Worm (Caenorhabditis elegans) whole organism, L2 larva: ENCODE data around the gene evl-20.

ENCODE experiments used
- alr-1 ChIP-seq: fragments of 150-350 bp; optimal IDR thresholded peaks from 2 replicates; lab custom pipeline; 2014; ENCODE audit warnings: missing biosample characterization, missing genetic modification characterization
- blmp-1 ChIP-seq: sonication (generic microtip); optimal IDR thresholded peaks from 2 replicates; lab custom pipeline; 2017; ENCODE audit warnings: missing genetic modification characterization, mild to moderate bottlenecking, missing compliant biosample characterization, antibody characterized with exemption, moderate library complexity; ENCODE audit not compliant: insufficient read depth
- ceh-82 ChIP-seq: fragments of 150-350 bp; optimal IDR thresholded peaks from 2 replicates; lab custom pipeline; 2014; ENCODE audit warnings: missing biosample characterization, missing genetic modification characterization
- lin-13 ChIP-seq: fragments of 150-350 bp; optimal IDR thresholded peaks from 2 replicates; lab custom pipeline; 2014; ENCODE audit warnings: missing biosample characterization, missing genetic modification reagents, missing genetic modification characterization
- nhr-25 ChIP-seq: fragments of 150-350 bp; sonication (generic microtip); optimal IDR thresholded peaks from 3 replicates; lab custom pipeline; 2014; ENCODE audit warnings: missing biosample characterization, missing genetic modification characterization
- peb-1 ChIP-seq: fragments of 150-350 bp; optimal IDR thresholded peaks from 2 replicates; lab custom pipeline; 2014; ENCODE audit warnings: missing biosample characterization, missing genetic modification characterization
- snpc-4 ChIP-seq: fragments of 150-350 bp; optimal IDR thresholded peaks from 2 replicates; lab custom pipeline; 2014; ENCODE audit warnings: missing biosample characterization, missing genetic modification characterization
- unc-62 ChIP-seq: fragments of 150-350 bp; optimal IDR thresholded peaks from 2 replicates; lab custom pipeline; 2014; ENCODE audit warnings: missing biosample characterization, missing genetic modification reagents, missing genetic modification characterization

ce11 chrII:8440792-8441191 lies 3.3 kb upstream of the evl-20 start:
- no peak for TF ChIP-seq lin-13 (GFP tag; lab: Kevin White, UChicago)
- TF ChIP-seq snpc-4 (tag; lab: Kevin White, UChicago) = no peak
- TF ChIP-seq ceh-82 = no peak
- no peak for TF ChIP-seq unc-62
- TF ChIP-seq alr-1 (tag; lab: Kevin White, UChicago) = no peak
- TF ChIP-seq peb-1 (tag; lab: Kevin White, UChicago) = no peak
- peak; percentile 66 for TF ChIP-seq nhr-25 (tag; lab: Kevin White, UChicago)
- TF ChIP-seq blmp-1 (tag; lab: Kevin White, UChicago) = peak; percentile 50
